Worm (Caenorhabditis elegans) whole organism, midembryonic: Measurements from ENCODE around the gene nspg-1.

Experiments
- T22C8.4 ChIP-seq: fragments of 200-800 bp; sonication (Bioruptor generic); IDR thresholded peaks from 2 replicates; pipeline ENCODE4 v1.3.6; 2022; ENCODE audit warnings: missing genetic modification characterization, missing compliant biosample characterization
- cog-1 ChIP-seq: sonication (generic microtip); optimal IDR thresholded peaks from 2 replicates; lab custom pipeline; 2016; ENCODE audit warnings: missing genetic modification characterization, missing compliant biosample characterization
- flt-1 ChIP-seq: fragments of 200-800 bp; sonication (Bioruptor generic); IDR thresholded peaks from 2 replicates; pipeline ENCODE4 v1.3.6; 2022; ENCODE audit warnings: missing genetic modification characterization, missing compliant biosample characterization
- klf-2 ChIP-seq: fragments of 200-800 bp; sonication (Bioruptor generic); conservative IDR thresholded peaks from 2 replicates; pipeline ENCODE4 v1.3.6; 2022; ENCODE audit warnings: missing genetic modification reagents, missing genetic modification characterization, missing compliant biosample characterization
- med-1 ChIP-seq: sonication (generic microtip); optimal IDR thresholded peaks from 2 replicates; lab custom pipeline; 2017; ENCODE audit warnings: missing genetic modification characterization, mild to moderate bottlenecking, missing compliant biosample characterization, antibody characterized with exemption, missing genetic modification reagents; ENCODE audit not compliant: insufficient read depth
- ztf-23 ChIP-seq: fragments of 200-800 bp; sonication (Bioruptor generic); IDR thresholded peaks from 2 replicates; pipeline ENCODE4 v1.3.6; 2022; ENCODE audit warnings: missing genetic modification reagents, missing genetic modification characterization, missing compliant biosample characterization
- ztf-29 ChIP-seq: fragments of 200-800 bp; sonication (Bioruptor generic); IDR thresholded peaks from 2 replicates; pipeline ENCODE4 v1.3.6; 2022; ENCODE audit warnings: missing genetic modification reagents, missing genetic modification characterization, missing compliant biosample characterization

DNA sequence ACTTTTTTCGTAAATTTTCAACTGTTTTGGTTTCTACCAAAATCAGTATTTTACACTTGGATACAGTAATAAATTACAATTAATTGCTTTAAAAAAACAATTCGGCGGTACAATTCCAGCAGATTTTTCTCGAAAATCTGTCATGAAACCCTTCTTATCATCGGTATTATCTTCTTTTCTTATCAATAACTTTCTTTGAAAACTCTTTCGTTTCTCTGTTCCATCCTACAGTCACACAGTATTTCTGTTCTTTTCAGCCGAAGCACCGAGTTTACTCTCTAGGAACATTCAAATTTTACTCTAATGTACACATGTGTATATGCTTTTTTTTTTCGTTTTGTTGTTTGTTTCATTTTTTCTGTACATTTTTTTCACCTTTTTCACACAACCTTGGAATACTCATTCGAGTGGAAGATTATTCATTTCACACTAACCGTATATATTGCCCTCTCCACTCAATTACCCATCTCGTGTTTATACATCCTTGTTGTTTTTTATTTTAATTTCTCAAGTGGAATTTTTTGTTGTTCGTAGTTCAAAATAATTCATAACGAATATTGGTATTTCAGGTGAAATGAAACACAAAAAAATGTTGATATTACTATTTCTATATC, 41.8 kb upstream of the nspg-1 start, which contains the start of gene nid-1:
- TF ChIP-seq klf-2 (GFP tag; lab: Robert Waterston, UW) (no peak), flt-1 (GFP tag; lab: Robert Waterston, UW) (no peak), T22C8.4 (GFP tag; lab: Robert Waterston, UW) (no peak), cog-1 (tag; lab: Kevin White, UChicago) (no peak), ztf-29 (GFP tag; lab: Robert Waterston, UW) (no peak), med-1 (GFP tag; lab: Kevin White, UChicago) (no peak), ztf-23 (GFP tag; lab: Robert Waterston, UW) (no peak)
